Fruit fly (Drosophila melanogaster): ENCODE measurements around the gene CG12481.

Gene CG12481

DNA sequence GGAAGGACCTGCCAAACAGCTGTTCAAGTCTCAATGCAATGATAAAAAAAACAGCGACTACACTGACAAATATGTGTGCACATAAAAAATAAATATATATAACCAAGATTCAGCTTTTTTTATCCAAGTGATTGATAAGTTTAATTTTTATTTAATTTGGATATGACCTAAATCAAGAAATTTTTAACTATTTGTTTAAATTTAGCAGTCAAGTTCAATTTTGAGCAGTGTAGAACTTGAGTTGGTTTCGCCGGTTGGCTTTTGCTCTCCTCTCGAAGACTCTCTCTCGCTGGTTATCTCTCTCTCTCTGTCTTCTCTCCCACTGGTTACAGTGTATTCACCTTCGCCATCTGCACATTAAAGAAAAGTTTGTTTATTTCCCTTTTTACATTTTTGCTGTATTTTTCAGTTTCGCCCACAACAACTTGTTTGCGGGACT lies 31.0 kb downstream of the CG12481 start (continued):
- TF ChIP-seq CG10267 (tag; optimal IDR thresholded peaks at IDR 0.05): peak; percentile 85
- peak; percentile 97 for TF ChIP-seq Drgx (GFP tag; IDR thresholded peaks at IDR 0.05)
- no peak for TF ChIP-seq knrl (GFP tag; IDR thresholded peaks at IDR 0.05; ENCODE audit: partially characterized antibody)
- TF ChIP-seq Ptx1 (GFP tag; IDR thresholded peaks at IDR 0.05): peak; percentile 91
- TF ChIP-seq crol (GFP tag; IDR thresholded peaks at IDR 0.05): peak; percentile 35; the same call in 1 of the 2 replicates
- peak; percentile 66; the same call in 1 of the 2 replicates for TF ChIP-seq klu (GFP tag; IDR thresholded peaks at IDR 0.05)
- TF ChIP-seq CG2712 (tag; optimal IDR thresholded peaks at IDR 0.05): peak; percentile 92
- peak; percentile 27 for TF ChIP-seq CG12236 (GFP tag; optimal IDR thresholded peaks at IDR 0.05)
- peak; percentile 62 for TF ChIP-seq mam (GFP tag; optimal IDR thresholded peaks at IDR 0.05)
- peak; percentile 79 for TF ChIP-seq CG14050 (GFP tag; IDR thresholded peaks at IDR 0.05)
- peak; percentile 44 for TF ChIP-seq CG4707 (GFP tag; optimal IDR thresholded peaks at IDR 0.05)
- no peak for TF ChIP-seq Lim3 (GFP tag; IDR thresholded peaks at IDR 0.05)
- no peak for TF ChIP-seq Dip2 (GFP tag; IDR thresholded peaks at IDR 0.05)
- peak; percentile 59 for TF ChIP-seq CG4328 (GFP tag; optimal IDR thresholded peaks at IDR 0.05)
- peak; percentile 29 for TF ChIP-seq CG3995 (GFP tag; optimal IDR thresholded peaks at IDR 0.05)
- peak; percentile 49 for TF ChIP-seq CG1792 (GFP tag; optimal IDR thresholded peaks at IDR 0.05)
- peak; percentile 47 for TF ChIP-seq sd (tag; optimal IDR thresholded peaks at IDR 0.05)
- peak; percentile 23; the same call in 1 of the 2 replicates for TF ChIP-seq dati (GFP tag; IDR thresholded peaks at IDR 0.05)
- no peak for TF ChIP-seq CG10543 (GFP tag; optimal IDR thresholded peaks at IDR 0.05)
- TF ChIP-seq CG34376 (GFP tag; optimal IDR thresholded peaks at IDR 0.05): peak; percentile 50
- peak; percentile 89 for TF ChIP-seq Atf6 (GFP tag; IDR thresholded peaks at IDR 0.05)
- TF ChIP-seq PHDP (tag; optimal IDR thresholded peaks at IDR 0.05): peak; percentile 93
- peak; percentile 70 for TF ChIP-seq CG30431 (GFP tag; optimal IDR thresholded peaks at IDR 0.05)
- no peak for TF ChIP-seq CG13287 (GFP tag; IDR thresholded peaks at IDR 0.05; ENCODE audit: partially characterized antibody)
- TF ChIP-seq Hey (tag; optimal IDR thresholded peaks at IDR 0.05): no peak
- TF ChIP-seq HLH4C (GFP tag; IDR thresholded peaks at IDR 0.05; ENCODE audit: partially characterized antibody): no peak
- peak; percentile 88 for TF ChIP-seq Blimp-1 (GFP tag; optimal IDR thresholded peaks at IDR 0.05)
- peak; percentile 74 to 77 for TF ChIP-seq Pdp1 (GFP tag; optimal IDR thresholded peaks at IDR 0.05)
- TF ChIP-seq sug (tag; optimal IDR thresholded peaks at IDR 0.05): peak; percentile 55
- peak; percentile 92 for TF ChIP-seq CG17361 (GFP tag; IDR thresholded peaks at IDR 0.05)
- TF ChIP-seq CG15269 (tag; optimal IDR thresholded peaks at IDR 0.05): peak; percentile 92
- TF ChIP-seq CG2129 (GFP tag; IDR thresholded peaks at IDR 0.05; ENCODE audit: partially characterized antibody): no peak
- peak; percentile 83 to 86 for TF ChIP-seq dpn (GFP tag; optimal IDR thresholded peaks at IDR 0.05)
- peak; percentile 26 for TF ChIP-seq Hmx (GFP tag; optimal IDR thresholded peaks at IDR 0.05)
- TF ChIP-seq CG5180 (GFP tag; optimal IDR thresholded peaks at IDR 0.05): peak; percentile 53
- TF ChIP-seq cg (GFP tag; optimal IDR thresholded peaks at IDR 0.05): no peak
- TF ChIP-seq sens (GFP tag): peak; percentile 93
- peak; percentile 60 for TF ChIP-seq gcm2 (GFP tag; optimal IDR thresholded peaks at IDR 0.05)
- TF ChIP-seq Usf (GFP tag; optimal IDR thresholded peaks at IDR 0.05): peak; percentile 61
- no peak for TF ChIP-seq bbx (GFP tag; IDR thresholded peaks at IDR 0.05; ENCODE audit: partially characterized antibody)
- TF ChIP-seq Xbp1 (GFP tag; optimal IDR thresholded peaks at IDR 0.05): peak; percentile 88
- peak in 1 of 2 experiments; percentile 92 for TF ChIP-seq Eip74EF (GFP tag; optimal IDR thresholded peaks at IDR 0.05)
- TF ChIP-seq C15 (GFP tag; IDR thresholded peaks at IDR 0.05): peak; percentile 81; the same call in 2 of the 3 replicates
- TF ChIP-seq exex (tag; optimal IDR thresholded peaks at IDR 0.05): peak; percentile 43
- peak; percentile 81 for TF ChIP-seq sim (GFP tag; IDR thresholded peaks at IDR 0.05)
- peak; percentile 86 for TF ChIP-seq cwo (GFP tag; optimal IDR thresholded peaks at IDR 0.05)
- peak; percentile 71 for TF ChIP-seq NC2β (GFP tag; optimal IDR thresholded peaks at IDR 0.05)
- peak; percentile 89 for TF ChIP-seq Fer3 (tag; optimal IDR thresholded peaks at IDR 0.05)
- peak; percentile 81 for TF ChIP-seq CG6175 (GFP tag; IDR thresholded peaks at IDR 0.05)
- peak; percentile 95 for TF ChIP-seq gem (tag; optimal IDR thresholded peaks at IDR 0.05)
